Worm (Caenorhabditis elegans) whole organism, young adult: ENCODE data around the gene ctsa-1.1.

Source experiments
- B0261.1 ChIP-seq: sonication (generic microtip); optimal IDR thresholded peaks from 2 replicates; lab custom pipeline; 2016; ENCODE audit warnings: mild to moderate bottlenecking, missing genetic modification characterization, moderate library complexity, missing compliant biosample characterization
- C06A6.2 ChIP-seq: fragments of 200-800 bp; sonication (Bioruptor generic); conservative IDR thresholded peaks from 2 replicates; pipeline ENCODE4 v1.3.6; 2022; ENCODE audit warnings: missing genetic modification characterization, missing compliant biosample characterization
- C17E4.6 ChIP-seq: fragments of 200-800 bp; sonication (Bioruptor generic); IDR thresholded peaks from 2 replicates; pipeline ENCODE4 v1.3.6; 2022; ENCODE audit warnings: missing genetic modification reagents, missing genetic modification characterization, missing compliant biosample characterization
- F52B5.7 ChIP-seq: sonication (generic microtip); optimal IDR thresholded peaks from 2 replicates; lab custom pipeline; 2016; ENCODE audit warnings: mild to moderate bottlenecking, missing genetic modification characterization, missing compliant biosample characterization
- F57A8.1 ChIP-seq: fragments of 200-800 bp; sonication (Bioruptor generic); optimal IDR thresholded peaks from 2 replicates; lab custom pipeline; 2018; ENCODE audit warnings: mild to moderate bottlenecking, missing genetic modification characterization, moderate library complexity, missing compliant biosample characterization
- K11D2.4 ChIP-seq: fragments of 200-800 bp; sonication (Bioruptor generic); IDR thresholded peaks from 2 replicates; pipeline ENCODE4 v1.3.6; 2022; ENCODE audit warnings: missing genetic modification reagents, missing genetic modification characterization, missing compliant biosample characterization
- Y53F4B.3 ChIP-seq: fragments of 200-800 bp; sonication (Bioruptor generic); IDR thresholded peaks from 2 replicates; pipeline ENCODE4 v1.3.6; 2022; ENCODE audit warnings: missing genetic modification reagents, missing genetic modification characterization, missing compliant biosample characterization
- Y95B8A.8 ChIP-seq: fragments of 200-800 bp; sonication (Bioruptor generic); IDR thresholded peaks from 2 replicates; pipeline ENCODE4 v1.3.6; 2022; ENCODE audit warnings: missing genetic modification reagents, missing genetic modification characterization, missing compliant biosample characterization
- ZK185.1 ChIP-seq: sonication (generic microtip); optimal IDR thresholded peaks from 2 replicates; lab custom pipeline; 2016; ENCODE audit warnings: mild to moderate bottlenecking, missing genetic modification characterization, missing compliant biosample characterization; ENCODE audit not compliant: poor library complexity, severe bottlenecking
- atf-7 ChIP-seq: sonication (generic microtip); optimal IDR thresholded peaks from 2 replicates; lab custom pipeline; 2017; ENCODE audit warnings: mild to moderate bottlenecking, missing genetic modification characterization, missing compliant biosample characterization
- athp-1 ChIP-seq: sonication (generic microtip); optimal IDR thresholded peaks from 2 replicates; lab custom pipeline; 2017; ENCODE audit warnings: mild to moderate bottlenecking, missing genetic modification characterization, missing compliant biosample characterization
- attf-6 ChIP-seq: fragments of 200-800 bp; sonication (Bioruptor generic); IDR thresholded peaks from 2 replicates; pipeline ENCODE4 v1.3.6; 2022; ENCODE audit warnings: missing genetic modification reagents, missing genetic modification characterization, missing compliant biosample characterization
- bed-2 ChIP-seq: fragments of 200-800 bp; sonication (Bioruptor generic); IDR thresholded peaks from 2 replicates; pipeline ENCODE4 v1.3.6; 2022; ENCODE audit warnings: missing genetic modification reagents, missing genetic modification characterization, missing compliant biosample characterization
- ccch-3 ChIP-seq: fragments of 200-800 bp; sonication (Bioruptor generic); optimal IDR thresholded peaks from 2 replicates; lab custom pipeline; 2018; ENCODE audit warnings: mild to moderate bottlenecking, missing genetic modification characterization, missing compliant biosample characterization
- cebp-1 ChIP-seq, 2 experiments: fragments of 200-800 bp in 1 of 2; sonication (Bioruptor generic) in 1 of 2; sonication (generic microtip) in 1 of 2; IDR thresholded peaks in 1 of 2; optimal IDR thresholded peaks in 1 of 2; 2 replicates each; pipeline versions ENCODE4 v1.3.6 to Lab custom; 2017 to 2022; ENCODE audit warnings: missing compliant biosample characterization in 2 of 2, missing genetic modification characterization in 2 of 2, mild to moderate bottlenecking in 1 of 2, missing genetic modification reagents in 1 of 2, moderate library complexity in 1 of 2
- cebp-2 ChIP-seq: fragments of 200-800 bp; sonication (Bioruptor generic); IDR thresholded peaks from 2 replicates; pipeline ENCODE4 v1.3.6; 2022; ENCODE audit warnings: missing genetic modification characterization, missing compliant biosample characterization
- ceh-27 ChIP-seq: fragments of 200-800 bp; sonication (Bioruptor generic); optimal IDR thresholded peaks from 2 replicates; lab custom pipeline; 2018; ENCODE audit warnings: mild to moderate bottlenecking, missing genetic modification characterization, moderate library complexity, missing compliant biosample characterization
- ceh-79 ChIP-seq: sonication (generic microtip); optimal IDR thresholded peaks from 2 replicates; lab custom pipeline; 2017; ENCODE audit warnings: mild to moderate bottlenecking, missing genetic modification characterization, missing compliant biosample characterization
- ceh-91 ChIP-seq: fragments of 200-800 bp; sonication (Bioruptor generic); IDR thresholded peaks from 2 replicates; pipeline ENCODE4 v1.3.6; 2022; ENCODE audit warnings: missing genetic modification reagents, missing genetic modification characterization, missing compliant biosample characterization
- chd-7 ChIP-seq: sonication (generic microtip); optimal IDR thresholded peaks from 2 replicates; lab custom pipeline; 2016; ENCODE audit warnings: mild to moderate bottlenecking, missing genetic modification characterization, moderate library complexity, missing compliant biosample characterization
- die-1 ChIP-seq: sonication (generic microtip); optimal IDR thresholded peaks from 2 replicates; lab custom pipeline; 2016; ENCODE audit warnings: missing genotype, mild to moderate bottlenecking, missing genetic modification characterization, missing compliant biosample characterization
- dox-1 ChIP-seq: fragments of 200-800 bp; sonication (Bioruptor generic); IDR thresholded peaks from 2 replicates; pipeline ENCODE4 v1.3.6; 2022; ENCODE audit warnings: missing genetic modification reagents, missing genetic modification characterization, missing compliant biosample characterization
- efl-1 ChIP-seq: fragments of 150-350 bp; optimal IDR thresholded peaks from 2 replicates; lab custom pipeline; 2014; ENCODE audit warnings: missing biosample characterization, missing genetic modification reagents, missing genetic modification characterization
- egl-44 ChIP-seq: fragments of 200-800 bp; sonication (Bioruptor generic); IDR thresholded peaks from 2 replicates; pipeline ENCODE4 v1.3.6; 2022; ENCODE audit warnings: missing genetic modification reagents, missing genetic modification characterization, missing compliant biosample characterization
- fkh-3 ChIP-seq: sonication (generic microtip); optimal IDR thresholded peaks from 2 replicates; lab custom pipeline; 2016; ENCODE audit warnings: mild to moderate bottlenecking, missing genetic modification characterization, missing compliant biosample characterization
- him-1 ChIP-seq: sonication (generic microtip); optimal IDR thresholded peaks from 2 replicates; lab custom pipeline; 2016; ENCODE audit warnings: missing genotype, missing genetic modification reagents, missing genetic modification characterization, missing compliant biosample characterization
- hmg-1.2 ChIP-seq: fragments of 200-800 bp; sonication (Bioruptor generic); IDR thresholded peaks from 2 replicates; pipeline ENCODE4 v1.3.6; 2022; ENCODE audit warnings: missing genetic modification reagents, missing genetic modification characterization, missing compliant biosample characterization
- lin-26 ChIP-seq: fragments of 200-800 bp; sonication (Bioruptor generic); IDR thresholded peaks from 2 replicates; pipeline ENCODE4 v1.3.6; 2022; ENCODE audit warnings: missing genetic modification reagents, missing genetic modification characterization, missing compliant biosample characterization
- lin-35 ChIP-seq, 3 experiments: fragments of 150-350 bp in 2 of 3; sonication (generic microtip) in 1 of 3; optimal IDR thresholded peaks; 2 replicates each; lab custom pipeline; 2014 to 2018; ENCODE audit warnings: missing biosample characterization in 3 of 3, missing genetic modification characterization in 3 of 3, missing genetic modification reagents in 3 of 3
- lin-54 ChIP-seq: fragments of 200-800 bp; sonication (Bioruptor generic); optimal IDR thresholded peaks from 2 replicates; lab custom pipeline; 2018; ENCODE audit warnings: mild to moderate bottlenecking, missing genetic modification characterization, missing compliant biosample characterization
- lir-1 ChIP-seq: fragments of 200-800 bp; sonication (Bioruptor generic); conservative IDR thresholded peaks from 2 replicates; pipeline ENCODE4 v1.3.6; 2022; ENCODE audit warnings: missing genetic modification reagents, missing genetic modification characterization, missing compliant biosample characterization
- lsl-1 ChIP-seq: fragments of 200-800 bp; sonication (Bioruptor generic); optimal IDR thresholded peaks from 2 replicates; lab custom pipeline; 2018; ENCODE audit warnings: mild to moderate bottlenecking, missing genetic modification characterization, moderate library complexity, missing compliant biosample characterization
- madf-10 ChIP-seq: sonication (generic microtip); optimal IDR thresholded peaks from 2 replicates; lab custom pipeline; 2016; ENCODE audit warnings: mild to moderate bottlenecking, missing genetic modification characterization, missing compliant biosample characterization
- mxl-1 ChIP-seq: sonication (generic microtip); optimal IDR thresholded peaks from 2 replicates; lab custom pipeline; 2016; ENCODE audit warnings: missing genetic modification characterization, missing compliant biosample characterization
- nfyb-1 ChIP-seq: fragments of 200-800 bp; sonication (Bioruptor generic); IDR thresholded peaks from 2 replicates; pipeline ENCODE4 v1.3.6; 2022; ENCODE audit warnings: missing genetic modification reagents, missing genetic modification characterization, missing compliant biosample characterization
- pbrm-1 ChIP-seq: fragments of 200-800 bp; sonication (Bioruptor generic); IDR thresholded peaks from 2 replicates; pipeline ENCODE4 v1.3.6; 2022; ENCODE audit warnings: missing genetic modification reagents, missing genetic modification characterization, missing compliant biosample characterization
- sdz-38 ChIP-seq: sonication (generic microtip); optimal IDR thresholded peaks from 2 replicates; lab custom pipeline; 2016; ENCODE audit warnings: missing genotype, missing genetic modification characterization, missing compliant biosample characterization
- snpc-3.4 ChIP-seq: sonication (generic microtip); optimal IDR thresholded peaks from 2 replicates; lab custom pipeline; 2017; ENCODE audit warnings: missing genetic modification characterization, mild to moderate bottlenecking, missing compliant biosample characterization, antibody characterized with exemption, moderate library complexity, missing genotype, missing genetic modification reagents
- somi-1 ChIP-seq: fragments of 200-800 bp; sonication (Bioruptor generic); optimal IDR thresholded peaks from 2 replicates; lab custom pipeline; 2018; ENCODE audit warnings: mild to moderate bottlenecking, missing genetic modification characterization, missing compliant biosample characterization
- sptf-2 ChIP-seq: fragments of 200-800 bp; sonication (Bioruptor generic); optimal IDR thresholded peaks from 2 replicates; lab custom pipeline; 2018; ENCODE audit warnings: mild to moderate bottlenecking, missing genetic modification characterization, missing compliant biosample characterization
- tbp1 ChIP-seq: fragments of 200-800 bp; sonication (Bioruptor generic); optimal IDR thresholded peaks from 2 replicates; lab custom pipeline; 2018; ENCODE audit warnings: mild to moderate bottlenecking, missing genetic modification characterization, missing compliant biosample characterization
- xnd-1 ChIP-seq: sonication (generic microtip); optimal IDR thresholded peaks from 2 replicates; lab custom pipeline; 2016; ENCODE audit warnings: missing genotype, missing genetic modification reagents, missing genetic modification characterization, missing compliant biosample characterization
- zim-3 ChIP-seq: sonication (generic microtip); optimal IDR thresholded peaks from 2 replicates; lab custom pipeline; 2017; ENCODE audit warnings: mild to moderate bottlenecking, missing genetic modification characterization, moderate library complexity, missing compliant biosample characterization
- ztf-22 ChIP-seq: fragments of 200-800 bp; sonication (Bioruptor generic); optimal IDR thresholded peaks from 2 replicates; lab custom pipeline; 2018; ENCODE audit warnings: mild to moderate bottlenecking, missing genetic modification characterization, moderate library complexity, missing compliant biosample characterization
- ztf-28 ChIP-seq: fragments of 200-800 bp; sonication (Bioruptor generic); IDR thresholded peaks from 2 replicates; pipeline ENCODE4 v1.3.6; 2022; ENCODE audit warnings: missing genetic modification reagents, missing genetic modification characterization, missing compliant biosample characterization

The ctsa-1.1 gene

ce11 chrII:4701482-4702119 lies 35.8 kb upstream of the ctsa-1.1 start, which contains the start of gene unc-85 (continued):
- TF ChIP-seq Y95B8A.8 (GFP tag; lab: Robert Waterston, UW) (peak; percentile 99), lir-1 (peak; percentile 86), dox-1 (GFP tag; lab: Robert Waterston, UW) (peak; percentile 99), athp-1 (peak; percentile 46), ZK185.1 (tag; lab: Kevin White, UChicago) (peak; percentile 32)

DNA sequence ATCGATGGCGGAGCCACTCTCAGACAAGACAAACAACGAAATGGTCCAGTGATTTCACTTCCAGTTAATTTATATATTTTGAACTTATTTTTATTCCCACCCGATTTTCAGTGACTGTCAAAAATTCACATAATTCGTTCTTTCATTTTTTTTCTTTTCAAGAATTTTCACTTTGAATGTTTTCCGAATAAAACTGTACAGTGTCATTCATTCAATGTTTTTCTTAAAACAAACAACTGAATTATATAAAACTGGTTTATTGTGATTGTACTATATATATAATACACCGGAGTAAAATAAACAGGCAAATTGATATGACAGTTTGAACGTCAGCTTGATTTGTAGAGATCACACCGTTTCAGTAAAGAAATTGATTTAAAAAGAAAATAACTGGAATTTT lies 34.4 kb upstream of the ctsa-1.1 start:
- TF ChIP-seq ztf-28, result no peak
- no peak for TF ChIP-seq pbrm-1
- peak; percentile 2 for TF ChIP-seq athp-1
- no peak for TF ChIP-seq madf-10 (tag; lab: Kevin White, UChicago)
- TF ChIP-seq lin-35 (GFP tag; optimal IDR thresholded peaks at IDR 0.05; lab: Kevin White, UChicago), result peak in 1 of 3 experiments; percentile 36
- no peak for TF ChIP-seq B0261.1
- no peak for TF ChIP-seq K11D2.4 (GFP tag; lab: Robert Waterston, UW)
- no peak for TF ChIP-seq Y53F4B.3 (GFP tag; lab: Robert Waterston, UW)
- TF ChIP-seq somi-1 (GFP tag; lab: Kevin White, UChicago), result no peak
- peak; percentile 76 for TF ChIP-seq attf-6 (GFP tag; lab: Robert Waterston, UW)
- TF ChIP-seq F57A8.1, result no peak
- TF ChIP-seq tbp1 (GFP tag; lab: Kevin White, UChicago), result peak; percentile 6
- no peak for TF ChIP-seq zim-3 (tag; lab: Kevin White, UChicago)
- TF ChIP-seq bed-2, result no peak
- TF ChIP-seq C06A6.2 (GFP tag; lab: Robert Waterston, UW), result no peak
- no peak for TF ChIP-seq mxl-1 (tag; lab: Kevin White, UChicago)
- peak; percentile 13 for TF ChIP-seq xnd-1
- no peak for TF ChIP-seq cebp-2
- no peak for TF ChIP-seq ztf-22
- no peak for TF ChIP-seq fkh-3 (tag; lab: Kevin White, UChicago)
- TF ChIP-seq him-1 (tag; lab: Kevin White, UChicago), result peak; percentile 16
- peak; percentile 51; the same call in 1 of the 2 replicates for TF ChIP-seq C17E4.6 (GFP tag; lab: Robert Waterston, UW)
- TF ChIP-seq F52B5.7, result no peak
- no peak; the same call in none of the 2 replicates for TF ChIP-seq Y95B8A.8 (GFP tag; lab: Robert Waterston, UW)
- TF ChIP-seq hmg-1.2 (GFP tag; lab: Robert Waterston, UW), result peak; percentile 45
- no peak for TF ChIP-seq egl-44 (GFP tag; lab: Robert Waterston, UW)
- TF ChIP-seq ceh-91 (GFP tag; lab: Robert Waterston, UW), result no peak
- peak; percentile 78 for TF ChIP-seq lin-26 (GFP tag; lab: Robert Waterston, UW)
- TF ChIP-seq lin-54 (GFP tag; lab: Kevin White, UChicago), result peak; percentile 58
- TF ChIP-seq ceh-79 (tag; lab: Kevin White, UChicago), result no peak
- TF ChIP-seq nfyb-1, result 0 out of 2 replicates have a peak, but pooled peaks have one; percentile 28
- TF ChIP-seq atf-7 (tag; lab: Kevin White, UChicago), result peak; percentile 11
- no peak for TF ChIP-seq sdz-38 (tag; lab: Kevin White, UChicago)
- TF ChIP-seq ccch-3 (GFP tag; lab: Kevin White, UChicago), result no peak
- peak; percentile 10 for TF ChIP-seq die-1
- TF ChIP-seq ceh-27 (GFP tag; lab: Kevin White, UChicago), result no peak
- TF ChIP-seq lsl-1 (GFP tag; lab: Kevin White, UChicago), result peak; percentile 55
- peak; percentile 48 for TF ChIP-seq snpc-3.4 (tag; lab: Kevin White, UChicago)
- TF ChIP-seq sptf-2, result no peak
- TF ChIP-seq efl-1 (GFP tag; lab: Kevin White, UChicago), result peak; percentile 39
- no peak for TF ChIP-seq cebp-1 (GFP tag; IDR thresholded peaks at IDR 0.05; lab: Robert Waterston, UW)
- TF ChIP-seq cebp-1 (tag; optimal IDR thresholded peaks at IDR 0.05; lab: Kevin White, UChicago), result peak; percentile 58
- no peak for TF ChIP-seq chd-7 (tag; lab: Kevin White, UChicago)
